Fruit fly (Drosophila melanogaster) whole organism, pupa: ENCODE results near the gene nmo.
A peak's percentile ranks its signal among the peaks of the same experiment; 100 is the strongest.

Experiments used
- CG10348 ChIP-seq: fragments of 200-800 bp; sonication (Bioruptor generic); IDR thresholded peaks from 2 replicates; pipeline ENCODE4 v1.3.6; 2022; ENCODE audit warnings: missing biosample characterization, missing genetic modification characterization
- CG12605 ChIP-seq: fragments of 200-800 bp; sonication (Bioruptor generic); IDR thresholded peaks from 2 replicates; pipeline ENCODE4 v1.3.6; 2022; ENCODE audit warnings: missing biosample characterization, missing genetic modification characterization
- CG13204 ChIP-seq: fragments of 200-800 bp; sonication (Bioruptor generic); optimal IDR thresholded peaks from 2 replicates; lab custom pipeline; 2018; ENCODE audit warnings: missing biosample characterization, mild to moderate bottlenecking, missing genetic modification characterization, moderate library complexity
- CG14655 ChIP-seq: fragments of 200-800 bp; sonication (Bioruptor generic); optimal IDR thresholded peaks from 3 replicates; lab custom pipeline; 2017; ENCODE audit warnings: mild to moderate bottlenecking, missing biosample characterization, missing genetic modification reagents, missing genetic modification characterization
- CG15710 ChIP-seq: fragments of 200-800 bp; sonication (Bioruptor generic); optimal IDR thresholded peaks from 2 replicates; lab custom pipeline; 2018; ENCODE audit warnings: missing biosample characterization, mild to moderate bottlenecking, missing genetic modification characterization, moderate library complexity
- CG17806 ChIP-seq: fragments of 200-800 bp; sonication (Bioruptor generic); optimal IDR thresholded peaks from 2 replicates; lab custom pipeline; 2018; ENCODE audit warnings: missing biosample characterization, mild to moderate bottlenecking, missing genetic modification characterization, moderate library complexity
- CG32121 ChIP-seq: fragments of 200-800 bp; sonication (Bioruptor generic); IDR thresholded peaks from 2 replicates; pipeline ENCODE4 v1.3.6; 2022; ENCODE audit warnings: missing biosample characterization, missing genetic modification characterization
- CG34367 ChIP-seq: fragments of 200-800 bp; sonication (Bioruptor generic); optimal IDR thresholded peaks from 2 replicates; lab custom pipeline; 2018; ENCODE audit warnings: missing biosample characterization, mild to moderate bottlenecking, missing genetic modification characterization
- CG4496 ChIP-seq: fragments of 200-800 bp; sonication (Bioruptor generic); IDR thresholded peaks from 3 replicates; pipeline ENCODE4 v1.3.6; 2022; ENCODE audit warnings: missing biosample characterization, missing genetic modification characterization
- CG8159 ChIP-seq: fragments of 200-800 bp; sonication (Bioruptor generic); optimal IDR thresholded peaks from 3 replicates; lab custom pipeline; 2018; ENCODE audit warnings: missing biosample characterization, mild to moderate bottlenecking, missing genetic modification characterization, moderate library complexity
- CG8301 ChIP-seq: fragments of 200-800 bp; sonication (Bioruptor generic); optimal IDR thresholded peaks from 2 replicates; lab custom pipeline; 2018; ENCODE audit warnings: missing biosample characterization, mild to moderate bottlenecking, missing genetic modification characterization
- CG9948 ChIP-seq: fragments of 200-800 bp; sonication (Bioruptor generic); optimal IDR thresholded peaks from 2 replicates; lab custom pipeline; 2018; ENCODE audit warnings: missing biosample characterization, mild to moderate bottlenecking, missing genetic modification characterization, moderate library complexity
- D1 ChIP-seq: fragments of 200-800 bp; sonication (Bioruptor generic); optimal IDR thresholded peaks from 2 replicates; lab custom pipeline; 2018; ENCODE audit warnings: missing biosample characterization, mild to moderate bottlenecking, missing genetic modification characterization, moderate library complexity
- EcR ChIP-seq: fragments of 200-800 bp; sonication (Bioruptor generic); optimal IDR thresholded peaks from 3 replicates; lab custom pipeline; 2019; ENCODE audit warnings: missing biosample characterization, missing genetic modification characterization, mild to moderate bottlenecking, moderate library complexity, missing genetic modification reagents
- Ets98B ChIP-seq: fragments of 200-800 bp; sonication (Bioruptor generic); IDR thresholded peaks from 2 replicates; pipeline ENCODE4 v1.3.6; 2022; ENCODE audit warnings: missing biosample characterization, missing genetic modification characterization
- Pif1A ChIP-seq: fragments of 200-800 bp; sonication (Bioruptor generic); optimal IDR thresholded peaks from 3 replicates; lab custom pipeline; 2016; ENCODE audit warnings: missing biosample characterization, missing genetic modification characterization
- Pif1B ChIP-seq: fragments of 200-800 bp; sonication (Bioruptor generic); optimal IDR thresholded peaks from 3 replicates; lab custom pipeline; 2016; ENCODE audit warnings: missing biosample characterization, missing genetic modification characterization
- Snoo ChIP-seq: fragments of 200-800 bp; sonication (Bioruptor generic); optimal IDR thresholded peaks from 3 replicates; lab custom pipeline; 2017; ENCODE audit warnings: missing biosample characterization, mild to moderate bottlenecking, missing genetic modification characterization, inconsistent platforms
- fd96Ca ChIP-seq: fragments of 200-800 bp; sonication (Bioruptor generic); IDR thresholded peaks from 3 replicates; pipeline ENCODE4 v1.3.6; 2022; ENCODE audit warnings: missing biosample characterization, missing genetic modification characterization
- gl ChIP-seq: fragments of 200-800 bp; sonication (Bioruptor generic); optimal IDR thresholded peaks from 2 replicates; lab custom pipeline; 2018; ENCODE audit warnings: missing biosample characterization, mild to moderate bottlenecking, missing genetic modification characterization
- rn ChIP-seq: fragments of 200-800 bp; sonication (Bioruptor generic); IDR thresholded peaks from 2 replicates; pipeline ENCODE4 v1.3.6; 2022; ENCODE audit warnings: missing biosample characterization, missing genetic modification characterization

The nmo gene

dm6 chr3L:7978777-7979649 lies at the start of gene nmo:
nmo (plus strand) TSS chr3L:7979046.
- no peak for TF ChIP-seq CG10348 (GFP tag; lab: Robert Waterston, UW)
- peak; percentile 30 for TF ChIP-seq gl (tag; lab: Kevin White, UChicago)
- peak; percentile 78 for TF ChIP-seq EcR
- no peak for TF ChIP-seq Snoo
- no peak for TF ChIP-seq Pif1A (GFP tag; lab: Kevin White, UChicago)
- TF ChIP-seq fd96Ca (GFP tag; lab: Robert Waterston, UW) = no peak

DNA sequence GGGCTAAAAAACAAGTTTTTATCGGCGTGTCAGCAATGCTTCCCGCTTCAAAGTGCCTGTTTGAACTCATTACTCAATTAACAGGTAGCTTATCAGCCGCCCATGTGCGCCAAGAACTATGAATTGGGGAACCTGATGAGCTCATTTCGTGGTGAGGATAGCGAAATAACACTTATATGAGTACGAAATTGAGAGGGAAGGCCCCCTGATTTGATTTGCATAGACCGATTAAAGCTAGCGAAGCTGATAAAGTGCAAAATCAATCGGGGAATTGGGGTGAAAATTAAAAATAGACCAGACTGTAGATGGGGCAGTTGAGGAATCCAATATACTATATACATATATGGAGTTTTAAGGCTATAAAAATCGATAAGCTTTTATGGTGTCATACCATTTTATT lies 44.6 kb upstream of the nmo start:
- TF ChIP-seq CG34367 (tag; lab: Kevin White, UChicago) (no peak), CG9948 (tag; lab: Kevin White, UChicago) (no peak), CG8159 (tag; lab: Kevin White, UChicago) (no peak), Ets98B (no peak), Pif1A (GFP tag; lab: Kevin White, UChicago) (no peak), rn (GFP tag; lab: Robert Waterston, UW) (no peak), fd96Ca (GFP tag; lab: Robert Waterston, UW) (no peak), D1 (tag; lab: Kevin White, UChicago) (no peak), CG8301 (tag; lab: Kevin White, UChicago) (no peak), CG13204 (GFP tag; lab: Kevin White, UChicago) (no peak), CG15710 (no peak), CG17806 (tag; lab: Kevin White, UChicago) (no peak), CG4496 (GFP tag; lab: Robert Waterston, UW) (no peak), CG12605 (no peak)

dm6 chr3L:7934857-7935256 lies 44.0 kb upstream of the nmo start:
- TF ChIP-seq CG15710 (no peak), EcR (peak; percentile 45)

DNA sequence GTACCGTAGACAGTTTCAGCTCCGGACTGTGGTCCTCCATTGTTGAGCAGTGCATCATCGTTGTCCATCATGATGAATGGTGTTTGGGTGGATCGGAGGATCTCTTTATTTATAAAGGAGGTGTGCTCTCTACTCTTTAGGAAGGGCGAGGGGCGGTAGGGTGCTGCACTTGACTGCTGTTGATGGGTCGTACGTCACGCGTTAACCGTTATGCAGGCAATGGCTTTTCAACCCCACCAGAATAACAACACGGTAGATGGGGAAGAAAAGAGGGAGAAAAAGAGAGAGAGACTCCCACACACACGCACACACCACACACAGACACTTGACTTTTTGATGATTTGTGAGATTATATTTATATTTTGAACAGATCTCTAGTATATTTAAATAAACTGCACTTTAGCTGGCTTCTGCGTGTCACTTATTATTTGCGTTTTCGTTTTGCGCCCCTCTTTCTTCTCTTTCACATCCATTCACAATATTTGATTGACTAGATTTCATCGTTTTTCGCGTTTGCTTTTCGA lies 43.4 kb upstream of the nmo start:
- TF ChIP-seq CG4496 (GFP tag; lab: Robert Waterston, UW) (no peak), EcR (peak; percentile 30)

- TF ChIP-seq CG12605 (no peak), rn (GFP tag; lab: Robert Waterston, UW) (no peak), Pif1B (GFP tag; lab: Kevin White, UChicago) (no peak), CG8159 (tag; lab: Kevin White, UChicago) (no peak), D1 (tag; lab: Kevin White, UChicago) (no peak), fd96Ca (GFP tag; lab: Robert Waterston, UW) (no peak), CG8301 (tag; lab: Kevin White, UChicago) (no peak), Ets98B (no peak), CG32121 (GFP tag; lab: Robert Waterston, UW) (no peak), gl (tag; lab: Kevin White, UChicago) (no peak), CG14655 (no peak), CG17806 (tag; lab: Kevin White, UChicago) (no peak)
Measured at dm6 chr3L:7935933-7936494, 42.8 kb upstream of the nmo start, which contains the start of the genes syd and Srp9. syd (minus strand) TSS chr3L:7936120. Srp9 (plus strand) TSS chr3L:7936373.

DNA sequence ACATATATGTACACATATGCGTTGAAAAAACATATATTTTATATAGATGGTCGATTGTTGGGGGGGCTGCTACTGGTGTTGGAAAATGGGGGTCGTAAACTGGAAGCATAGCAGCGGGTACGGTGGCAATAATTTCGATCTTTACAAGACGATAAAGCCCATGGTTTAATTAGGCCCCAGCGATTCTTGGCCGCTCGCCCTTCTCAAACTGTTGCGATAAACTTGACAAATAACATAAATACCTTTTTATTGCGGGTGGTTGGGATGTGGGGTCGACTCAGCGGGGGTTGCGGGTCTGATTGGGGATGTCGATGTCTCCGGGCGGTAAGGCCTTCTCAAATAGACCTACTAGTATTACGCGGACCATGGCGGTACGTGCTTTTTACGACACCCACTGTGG lies 40.2 kb upstream of the nmo start:
- TF ChIP-seq rn (GFP tag; lab: Robert Waterston, UW) = no peak
- no peak for TF ChIP-seq fd96Ca (GFP tag; lab: Robert Waterston, UW)
- no peak for TF ChIP-seq CG14655
- TF ChIP-seq Pif1B (GFP tag; lab: Kevin White, UChicago) = no peak
- TF ChIP-seq CG15710 = no peak
- TF ChIP-seq EcR = no peak
- TF ChIP-seq CG32121 (GFP tag; lab: Robert Waterston, UW) = no peak
- no peak for TF ChIP-seq CG9948 (tag; lab: Kevin White, UChicago)
- no peak for TF ChIP-seq Ets98B
- TF ChIP-seq CG34367 (tag; lab: Kevin White, UChicago) = no peak
- no peak for TF ChIP-seq CG12605
- TF ChIP-seq CG17806 (tag; lab: Kevin White, UChicago) = no peak
- TF ChIP-seq CG8159 (tag; lab: Kevin White, UChicago) = no peak
